Fruit fly (Drosophila melanogaster) whole organism, embryonic: ENCODE results near the gene MED14.

Source experiments
- ATbp ChIP-seq: fragments of 200-800 bp; sonication (Bioruptor generic); optimal IDR thresholded peaks from 2 replicates; lab custom pipeline; 2017; ENCODE audit warnings: missing biosample characterization, mild to moderate bottlenecking, missing genetic modification characterization, missing genetic modification reagents
- BtbVII ChIP-seq: fragments of 200-800 bp; sonication (Bioruptor generic); optimal IDR thresholded peaks from 3 replicates; lab custom pipeline; 2017; ENCODE audit warnings: missing biosample characterization, mild to moderate bottlenecking, missing genetic modification characterization
- CG10147 ChIP-seq: fragments of 200-800 bp; sonication (Bioruptor generic); optimal IDR thresholded peaks from 2 replicates; lab custom pipeline; 2019; ENCODE audit warnings: missing biosample characterization, mild to moderate bottlenecking, missing genetic modification characterization, moderate library complexity
- CG12071 ChIP-seq: fragments of 200-800 bp; sonication (Bioruptor generic); optimal IDR thresholded peaks from 3 replicates; lab custom pipeline; 2018; ENCODE audit warnings: missing biosample characterization, mild to moderate bottlenecking, missing genetic modification characterization
- CG12659 ChIP-seq: fragments of 200-800 bp; sonication (Bioruptor generic); optimal IDR thresholded peaks from 3 replicates; lab custom pipeline; 2017; ENCODE audit warnings: mild to moderate bottlenecking, missing biosample characterization, missing genetic modification reagents, missing genetic modification characterization
- CG12744 ChIP-seq: fragments of 200-800 bp; sonication (Bioruptor generic); optimal IDR thresholded peaks from 2 replicates; lab custom pipeline; 2016; ENCODE audit warnings: missing biosample characterization, missing genetic modification characterization
- CG1529 ChIP-seq: fragments of 200-800 bp; sonication (Bioruptor generic); optimal IDR thresholded peaks from 3 replicates; lab custom pipeline; 2018; ENCODE audit warnings: missing biosample characterization, missing genetic modification characterization
- CG1647 ChIP-seq: fragments of 200-800 bp; sonication (Bioruptor generic); optimal IDR thresholded peaks from 3 replicates; lab custom pipeline; 2016; ENCODE audit warnings: missing biosample characterization, missing genetic modification characterization
- CG1792 ChIP-seq: fragments of 200-800 bp; sonication (Bioruptor generic); optimal IDR thresholded peaks from 2 replicates; lab custom pipeline; 2016; ENCODE audit warnings: missing biosample characterization, missing genetic modification characterization
- CG2199 ChIP-seq: fragments of 200-800 bp; sonication (Bioruptor generic); IDR thresholded peaks from 3 replicates; pipeline ENCODE4 v1.3.6; 2022; ENCODE audit warnings: missing biosample characterization, missing genetic modification characterization
- CG34224 ChIP-seq: fragments of 200-800 bp; sonication (Bioruptor generic); IDR thresholded peaks from 3 replicates; pipeline ENCODE4 v1.3.6; 2022; ENCODE audit warnings: missing biosample characterization, missing genetic modification characterization; ENCODE audit not compliant: partially characterized antibody
- CG4282 ChIP-seq: fragments of 200-800 bp; sonication (Bioruptor generic); optimal IDR thresholded peaks from 2 replicates; lab custom pipeline; 2016; ENCODE audit warnings: missing biosample characterization, missing genetic modification characterization
- CG4360 ChIP-seq: fragments of 200-800 bp; sonication (Bioruptor generic); IDR thresholded peaks from 2 replicates; pipeline ENCODE4 v1.3.6; 2022; ENCODE audit warnings: missing biosample characterization, missing genetic modification characterization
- CG4820 ChIP-seq: fragments of 200-800 bp; sonication (Bioruptor generic); optimal IDR thresholded peaks from 3 replicates; lab custom pipeline; 2016; ENCODE audit warnings: missing biosample characterization, missing genetic modification characterization
- CG6175 ChIP-seq: fragments of 200-800 bp; sonication (Bioruptor generic); IDR thresholded peaks from 3 replicates; pipeline ENCODE4 v1.3.6; 2022; ENCODE audit warnings: missing biosample characterization, missing genetic modification characterization
- CG6683 ChIP-seq: fragments of 200-800 bp; sonication (Bioruptor generic); optimal IDR thresholded peaks from 2 replicates; lab custom pipeline; 2017; ENCODE audit warnings: missing biosample characterization, mild to moderate bottlenecking, missing genetic modification characterization, missing genetic modification reagents
- CG6791 ChIP-seq: fragments of 200-800 bp; sonication (Bioruptor generic); IDR thresholded peaks from 3 replicates; pipeline ENCODE4 v1.3.6; 2022; ENCODE audit warnings: missing biosample characterization, missing genetic modification characterization; ENCODE audit not compliant: partially characterized antibody
- CG6854 ChIP-seq: fragments of 200-800 bp; sonication (Bioruptor generic); optimal IDR thresholded peaks from 3 replicates; lab custom pipeline; 2017; ENCODE audit warnings: missing biosample characterization, mild to moderate bottlenecking, missing genetic modification characterization
- CG7372 ChIP-seq: fragments of 200-800 bp; sonication (Bioruptor generic); IDR thresholded peaks from 2 replicates; pipeline ENCODE4 v1.3.6; 2022; ENCODE audit warnings: missing biosample characterization, missing genetic modification characterization
- CG7987 ChIP-seq: fragments of 200-800 bp; sonication (Bioruptor generic); optimal IDR thresholded peaks from 2 replicates; lab custom pipeline; 2018; ENCODE audit warnings: missing biosample characterization, mild to moderate bottlenecking, missing genetic modification characterization, moderate library complexity
- CG8359 ChIP-seq: fragments of 200-800 bp; sonication (Bioruptor generic); optimal IDR thresholded peaks from 2 replicates; lab custom pipeline; 2017; ENCODE audit warnings: missing biosample characterization, mild to moderate bottlenecking, missing genetic modification characterization, borderline replicate concordance
- CG9727 ChIP-seq: fragments of 200-800 bp; sonication (Bioruptor generic); optimal IDR thresholded peaks from 3 replicates; lab custom pipeline; 2017; ENCODE audit warnings: missing biosample characterization, mild to moderate bottlenecking, missing genetic modification characterization
- Chrac-16 ChIP-seq: fragments of 200-800 bp; sonication (Bioruptor generic); optimal IDR thresholded peaks from 3 replicates; lab custom pipeline; 2016; ENCODE audit warnings: missing biosample characterization, missing genetic modification characterization
- Deaf1 ChIP-seq: fragments of 200-800 bp; optimal IDR thresholded peaks from 3 replicates; lab custom pipeline; 2019; ENCODE audit warnings: missing biosample characterization, mild to moderate bottlenecking, missing genetic modification characterization, moderate library complexity
- ERR ChIP-seq: fragments of 200-800 bp; sonication (Bioruptor generic); optimal IDR thresholded peaks from 2 replicates; lab custom pipeline; 2016; ENCODE audit warnings: missing biosample characterization, missing genetic modification characterization
- Elba2 ChIP-seq: fragments of 200-800 bp; sonication (Bioruptor generic); optimal IDR thresholded peaks from 3 replicates; lab custom pipeline; 2016; ENCODE audit warnings: missing biosample characterization, missing genetic modification characterization
- Fer1 ChIP-seq: fragments of 200-800 bp; sonication (Bioruptor generic); optimal IDR thresholded peaks from 2 replicates; lab custom pipeline; 2017; ENCODE audit warnings: missing biosample characterization, mild to moderate bottlenecking, missing genetic modification characterization
- Hsf ChIP-seq: fragments of 200-800 bp; sonication (Bioruptor generic); optimal IDR thresholded peaks from 3 replicates; lab custom pipeline; 2016; ENCODE audit warnings: missing biosample characterization, missing genetic modification characterization
- Rx ChIP-seq: fragments of 200-800 bp; sonication (Bioruptor generic); IDR thresholded peaks from 2 replicates; pipeline ENCODE4 v1.3.6; 2022; ENCODE audit warnings: missing biosample characterization, missing genetic modification characterization
- Six4 ChIP-seq: fragments of 200-800 bp; sonication (Bioruptor generic); optimal IDR thresholded peaks from 2 replicates; lab custom pipeline; 2016; ENCODE audit warnings: missing biosample characterization, missing genetic modification characterization
- TFAM ChIP-seq: fragments of 200-800 bp; sonication (Bioruptor generic); optimal IDR thresholded peaks from 2 replicates; lab custom pipeline; 2017; ENCODE audit warnings: missing biosample characterization, missing genetic modification characterization, inconsistent platforms
- ab ChIP-seq: fragments of 200-800 bp; sonication (Bioruptor generic); optimal IDR thresholded peaks from 2 replicates; lab custom pipeline; 2016; ENCODE audit warnings: missing biosample characterization, missing genetic modification characterization
- corto ChIP-seq: fragments of 200-800 bp; sonication (Bioruptor generic); optimal IDR thresholded peaks from 2 replicates; lab custom pipeline; 2016; ENCODE audit warnings: missing biosample characterization, mild to moderate bottlenecking, missing genetic modification characterization, moderate library complexity
- dan ChIP-seq: fragments of 200-800 bp; sonication (Bioruptor generic); IDR thresholded peaks from 2 replicates; pipeline ENCODE4 v1.3.6; 2022; ENCODE audit warnings: missing biosample characterization, missing genetic modification characterization
- dmrt11E ChIP-seq: fragments of 200-800 bp; sonication (Bioruptor generic); optimal IDR thresholded peaks from 3 replicates; lab custom pipeline; 2018; ENCODE audit warnings: missing biosample characterization, mild to moderate bottlenecking, missing genetic modification characterization, moderate library complexity
- eyg ChIP-seq: fragments of 200-800 bp; sonication (Bioruptor generic); optimal IDR thresholded peaks from 3 replicates; lab custom pipeline; 2016; ENCODE audit warnings: missing biosample characterization, missing genetic modification characterization
- fd3F ChIP-seq: fragments of 200-800 bp; sonication (Bioruptor generic); optimal IDR thresholded peaks from 2 replicates; lab custom pipeline; 2018; ENCODE audit warnings: missing biosample characterization, mild to moderate bottlenecking, missing genetic modification characterization, moderate library complexity
- grau ChIP-seq: fragments of 200-800 bp; optimal IDR thresholded peaks from 3 replicates; lab custom pipeline; 2019; ENCODE audit warnings: missing biosample characterization, mild to moderate bottlenecking, missing genetic modification characterization, moderate library complexity
- gsb ChIP-seq: fragments of 200-800 bp; sonication (Bioruptor generic); IDR thresholded peaks from 2 replicates; pipeline ENCODE4 v1.3.6; 2022; ENCODE audit warnings: missing biosample characterization, missing genetic modification characterization
- ken ChIP-seq: fragments of 200-800 bp; sonication (Bioruptor generic); IDR thresholded peaks from 3 replicates; pipeline ENCODE4 v1.3.6; 2022; ENCODE audit warnings: missing biosample characterization, missing genetic modification characterization
- lilli ChIP-seq: fragments of 200-800 bp; sonication (Bioruptor generic); optimal IDR thresholded peaks from 3 replicates; lab custom pipeline; 2016; ENCODE audit warnings: missing biosample characterization, missing genetic modification characterization
- mirr ChIP-seq: fragments of 200-800 bp; sonication (Bioruptor generic); optimal IDR thresholded peaks from 3 replicates; lab custom pipeline; 2018; ENCODE audit warnings: missing biosample characterization, mild to moderate bottlenecking, missing genetic modification characterization
- onecut ChIP-seq: fragments of 200-800 bp; sonication (Bioruptor generic); IDR thresholded peaks from 2 replicates; pipeline ENCODE4 v1.3.6; 2022; ENCODE audit warnings: missing biosample characterization, missing genetic modification characterization
- slbo ChIP-seq: fragments of 200-800 bp; sonication (Bioruptor generic); IDR thresholded peaks from 2 replicates; pipeline ENCODE4 v1.3.6; 2022; ENCODE audit warnings: missing biosample characterization, missing genetic modification characterization
- sna ChIP-seq: fragments of 200-800 bp; sonication (Bioruptor generic); IDR thresholded peaks from 2 replicates; pipeline ENCODE4 v1.3.6; 2022; ENCODE audit warnings: missing biosample characterization, missing genetic modification characterization; ENCODE audit not compliant: partially characterized antibody
- tll ChIP-seq, 2 experiments: fragments of 200-800 bp in 1 of 2; fragments of >200 bp in 1 of 2; sonication (Bioruptor generic) in 1 of 2; optimal IDR thresholded peaks; 2 replicates each; lab custom pipeline; 2017 to 2019; ENCODE audit warnings: missing biosample characterization in 2 of 2, missing genetic modification characterization in 2 of 2, mild to moderate bottlenecking in 1 of 2, moderate library complexity in 1 of 2
- usp ChIP-seq: fragments of >200 bp; optimal IDR thresholded peaks from 2 replicates; lab custom pipeline; 2017; ENCODE audit warnings: missing biosample characterization, missing genetic modification characterization
- vfl ChIP-seq: fragments of 200-800 bp; sonication (Bioruptor generic); optimal IDR thresholded peaks from 2 replicates; lab custom pipeline; 2016; ENCODE audit warnings: missing biosample characterization, missing genetic modification characterization
- z ChIP-seq: fragments of 200-800 bp; sonication (Bioruptor generic); IDR thresholded peaks from 3 replicates; pipeline ENCODE4 v1.3.6; 2022; ENCODE audit warnings: missing biosample characterization, missing genetic modification characterization
- zfh2 ChIP-seq: fragments of 200-800 bp; sonication (Bioruptor generic); optimal IDR thresholded peaks from 2 replicates; lab custom pipeline; 2016; ENCODE audit warnings: missing biosample characterization, missing genetic modification characterization

The MED14 gene

DNA sequence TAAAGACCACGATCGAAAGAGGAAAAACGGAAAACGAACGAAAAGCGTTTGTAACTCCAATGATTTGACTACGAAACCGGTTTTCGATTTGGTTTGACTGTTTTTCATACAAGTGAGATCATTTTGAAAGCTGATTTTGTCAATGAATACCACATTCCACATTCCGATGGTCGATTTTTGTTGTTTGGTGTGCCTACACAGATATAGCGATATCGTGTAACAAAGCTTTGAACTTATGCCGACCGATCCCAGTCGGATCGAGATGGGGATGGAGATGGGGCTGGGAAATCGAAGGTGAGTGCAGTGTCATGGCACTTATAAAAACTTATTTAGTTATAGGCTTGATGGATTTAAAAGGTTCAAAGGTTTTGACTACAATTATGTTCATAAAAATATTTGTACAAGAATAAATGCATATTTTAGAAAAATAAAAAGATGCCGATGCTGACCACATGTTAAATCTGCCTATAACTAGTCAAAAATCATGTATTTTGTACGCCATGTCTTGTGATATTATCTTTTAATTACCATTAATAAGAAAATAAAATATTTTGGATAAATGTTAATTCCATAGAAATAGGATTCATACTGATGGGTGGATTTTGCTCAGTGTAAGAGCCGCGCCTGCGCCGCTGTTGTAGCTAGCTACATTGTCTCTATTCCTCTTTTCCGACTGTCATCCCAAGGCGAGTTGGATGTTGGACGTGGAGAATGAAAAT lies 49.3 kb downstream of the MED14 start:
- TF ChIP-seq Six4 (GFP tag; lab: Kevin White, UChicago) (peak; percentile 7), Elba2 (no peak), sna (GFP tag; lab: Robert Waterston, UW) (no peak), CG2199 (GFP tag; lab: Robert Waterston, UW) (peak; percentile 7; the same call in 1 of the 3 replicates), onecut (GFP tag; lab: Robert Waterston, UW) (no peak), ab (GFP tag; lab: Kevin White, UChicago) (no peak), CG6854 (GFP tag; lab: Kevin White, UChicago) (no peak), CG1647 (no peak), CG1792 (no peak), z (GFP tag; lab: Robert Waterston, UW) (no peak), Hsf (GFP tag; lab: Kevin White, UChicago) (no peak), CG6683 (GFP tag; lab: Kevin White, UChicago) (no peak), usp (GFP tag; lab: Kevin White, UChicago) (no peak), CG12659 (GFP tag; lab: Kevin White, UChicago) (peak; percentile 55), slbo (peak; percentile 38), Chrac-16 (peak; percentile 43), CG12071 (GFP tag; lab: Kevin White, UChicago) (no peak), dmrt11E (tag; lab: Kevin White, UChicago) (peak; percentile 72), Deaf1 (no peak), BtbVII (peak; percentile 60), CG6791 (GFP tag; lab: Robert Waterston, UW) (no peak), grau (peak; percentile 71), CG4360 (GFP tag; lab: Robert Waterston, UW) (no peak), CG12744 (GFP tag; lab: Kevin White, UChicago) (no peak), gsb (GFP tag; lab: Robert Waterston, UW) (no peak), CG7987 (GFP tag; lab: Kevin White, UChicago) (no peak), TFAM (GFP tag; lab: Kevin White, UChicago) (no peak), mirr (peak; percentile 30), CG34224 (no peak), fd3F (GFP tag; lab: Kevin White, UChicago) (peak; percentile 8), CG10147 (GFP tag; lab: Kevin White, UChicago) (peak; percentile 52), lilli (GFP tag; lab: Kevin White, UChicago) (no peak), CG9727 (GFP tag; lab: Kevin White, UChicago) (peak; percentile 61), CG8359 (peak; percentile 12), ERR (GFP tag; lab: Kevin White, UChicago) (no peak), zfh2 (GFP tag; lab: Kevin White, UChicago) (no peak), eyg (no peak), dan (GFP tag; lab: Robert Waterston, UW) (no peak), CG1529 (GFP tag; lab: Kevin White, UChicago) (peak; percentile 44), Rx (GFP tag; lab: Robert Waterston, UW) (no peak), CG4820 (GFP tag; lab: Kevin White, UChicago) (peak; percentile 5), corto (GFP tag; lab: Kevin White, UChicago) (no peak), ATbp (GFP tag; lab: Kevin White, UChicago) (peak; percentile 42), CG4282 (GFP tag; lab: Kevin White, UChicago) (no peak), CG7372 (GFP tag; lab: Robert Waterston, UW) (no peak), CG6175 (no peak), ken (0 out of 3 replicates have a peak, but pooled peaks have one; percentile 46), vfl (GFP tag; lab: Kevin White, UChicago) (no peak), tll (GFP tag; optimal IDR thresholded peaks at IDR 0.05; lab: Kevin White, UChicago) (no peak), Fer1 (GFP tag; lab: Kevin White, UChicago) (peak; percentile 54)
